Worm (Caenorhabditis elegans): ENCODE results near the gene ZK809.5.

ce11 chrIV:11668001-11668400 lies 11.5 kb downstream of the ZK809.5 start, which contains the start of gene atg-4.2:
- TF ChIP-seq ama-1 (optimal IDR thresholded peaks at IDR 0.05) (no peak), tbx-11 (GFP tag; IDR thresholded peaks at IDR 0.05) (no peak), scrt-1 (GFP tag; IDR thresholded peaks at IDR 0.05) (no peak), pes-1 (GFP tag; IDR thresholded peaks at IDR 0.05) (no peak), sea-1 (GFP tag; conservative IDR thresholded peaks at IDR 0.05) (no peak), hmg-4 (GFP tag; optimal IDR thresholded peaks at IDR 0.05) (no peak)

All from whole organism, early embryonic.